Fruit fly (Drosophila melanogaster) whole organism, pupa: ENCODE measurements around the gene CG11768.

Experiments
- Ets98B ChIP-seq: fragments of 200-800 bp; sonication (Bioruptor generic); IDR thresholded peaks from 2 replicates; pipeline ENCODE4 v1.3.6; 2022; ENCODE audit warnings: missing biosample characterization, missing genetic modification characterization
- Snoo ChIP-seq: fragments of 200-800 bp; sonication (Bioruptor generic); optimal IDR thresholded peaks from 3 replicates; lab custom pipeline; 2017; ENCODE audit warnings: missing biosample characterization, mild to moderate bottlenecking, missing genetic modification characterization, inconsistent platforms

- TF ChIP-seq Ets98B (GFP tag; lab: Robert Waterston, UW) (no peak), Snoo (tag; lab: Kevin White, UChicago) (no peak)
Observed at dm6 chr3R:8718898-8719297, 49.1 kb downstream of the CG11768 start, which contains the start of gene CG11760.
